Fruit fly (Drosophila melanogaster) S2 (cell line): Measurements from ENCODE around the gene nyo.

Experiments
- CG8478 ChIP-seq: fragments of >200 bp; optimal IDR thresholded peaks from 2 replicates; lab custom pipeline; 2018
- CTCF ChIP-seq, 2 experiments: fragments of >200 bp; optimal IDR thresholded peaks; 2 replicates each; lab custom pipeline; 2018

- TF ChIP-seq CG8478 (lab: Kevin White, UChicago) (no peak), CTCF (optimal IDR thresholded peaks at IDR 0.05; lab: Kevin White, UChicago) (no peak)
Measured at dm6 chr3R:31612564-31612963, 69.7 kb downstream of the nyo start, which contains the start of gene CycG.
